Worm (Caenorhabditis elegans) whole organism, young adult: Measurements from ENCODE around the gene Y17G7B.3.

Experiments
- C06A6.2 ChIP-seq: fragments of 200-800 bp; sonication (Bioruptor generic); conservative IDR thresholded peaks from 2 replicates; pipeline ENCODE4 v1.3.6; 2022; ENCODE audit warnings: missing genetic modification characterization, missing compliant biosample characterization
- F37B4.10 ChIP-seq: fragments of 200-800 bp; sonication (Bioruptor generic); IDR thresholded peaks from 2 replicates; pipeline ENCODE4 v1.3.6; 2022; ENCODE audit warnings: missing genetic modification characterization, missing compliant biosample characterization
- F39B2.1 ChIP-seq: fragments of 200-800 bp; sonication (Bioruptor generic); IDR thresholded peaks from 2 replicates; pipeline ENCODE4 v1.3.6; 2022; ENCODE audit warnings: missing genetic modification reagents, missing genetic modification characterization, missing compliant biosample characterization
- F52B5.7 ChIP-seq: sonication (generic microtip); optimal IDR thresholded peaks from 2 replicates; lab custom pipeline; 2016; ENCODE audit warnings: mild to moderate bottlenecking, missing genetic modification characterization, missing compliant biosample characterization
- F55B11.4 ChIP-seq: sonication (generic microtip); optimal IDR thresholded peaks from 2 replicates; lab custom pipeline; 2016; ENCODE audit warnings: missing compliant biosample characterization, missing genetic modification characterization, borderline replicate concordance; ENCODE audit not compliant: insufficient read depth
- F57A8.1 ChIP-seq: fragments of 200-800 bp; sonication (Bioruptor generic); optimal IDR thresholded peaks from 2 replicates; lab custom pipeline; 2018; ENCODE audit warnings: mild to moderate bottlenecking, missing genetic modification characterization, moderate library complexity, missing compliant biosample characterization
- F57C9.4 ChIP-seq: sonication (generic microtip); optimal IDR thresholded peaks from 2 replicates; lab custom pipeline; 2017; ENCODE audit warnings: mild to moderate bottlenecking, missing genetic modification characterization, missing compliant biosample characterization
- Y56A3A.18 ChIP-seq: fragments of 200-800 bp; sonication (Bioruptor generic); IDR thresholded peaks from 2 replicates; pipeline ENCODE4 v1.3.6; 2022; ENCODE audit warnings: missing genetic modification reagents, missing genetic modification characterization, missing compliant biosample characterization
- Y95B8A.8 ChIP-seq: fragments of 200-800 bp; sonication (Bioruptor generic); IDR thresholded peaks from 2 replicates; pipeline ENCODE4 v1.3.6; 2022; ENCODE audit warnings: missing genetic modification reagents, missing genetic modification characterization, missing compliant biosample characterization
- ZK185.1 ChIP-seq: sonication (generic microtip); optimal IDR thresholded peaks from 2 replicates; lab custom pipeline; 2016; ENCODE audit warnings: mild to moderate bottlenecking, missing genetic modification characterization, missing compliant biosample characterization; ENCODE audit not compliant: poor library complexity, severe bottlenecking
- akir-1 ChIP-seq: fragments of 200-800 bp; sonication (Bioruptor generic); optimal IDR thresholded peaks from 2 replicates; lab custom pipeline; 2018; ENCODE audit warnings: mild to moderate bottlenecking, missing genetic modification characterization, moderate library complexity, missing compliant biosample characterization
- aptf-2 ChIP-seq: fragments of 200-800 bp; sonication (Bioruptor generic); conservative IDR thresholded peaks from 2 replicates; pipeline ENCODE4 v1.3.6; 2022; ENCODE audit warnings: missing genetic modification reagents, missing genetic modification characterization, missing compliant biosample characterization
- aptf-3 ChIP-seq: fragments of 200-800 bp; sonication (Bioruptor generic); IDR thresholded peaks from 2 replicates; pipeline ENCODE4 v1.3.6; 2022; ENCODE audit warnings: missing genetic modification characterization, missing compliant biosample characterization
- atf-7 ChIP-seq: sonication (generic microtip); optimal IDR thresholded peaks from 2 replicates; lab custom pipeline; 2017; ENCODE audit warnings: mild to moderate bottlenecking, missing genetic modification characterization, missing compliant biosample characterization
- attf-3 ChIP-seq: fragments of 200-800 bp; sonication (Bioruptor generic); conservative IDR thresholded peaks from 2 replicates; pipeline ENCODE4 v1.3.6; 2022; ENCODE audit warnings: missing genetic modification reagents, missing genetic modification characterization, missing compliant biosample characterization
- attf-5 ChIP-seq: fragments of 200-800 bp; sonication (Bioruptor generic); optimal IDR thresholded peaks from 2 replicates; lab custom pipeline; 2018; ENCODE audit warnings: mild to moderate bottlenecking, missing genetic modification characterization, missing compliant biosample characterization
- cebp-1 ChIP-seq, 2 experiments: fragments of 200-800 bp in 1 of 2; sonication (Bioruptor generic) in 1 of 2; sonication (generic microtip) in 1 of 2; IDR thresholded peaks in 1 of 2; optimal IDR thresholded peaks in 1 of 2; 2 replicates each; pipeline versions ENCODE4 v1.3.6 to Lab custom; 2017 to 2022; ENCODE audit warnings: missing compliant biosample characterization in 2 of 2, missing genetic modification characterization in 2 of 2, mild to moderate bottlenecking in 1 of 2, missing genetic modification reagents in 1 of 2, moderate library complexity in 1 of 2
- cebp-2 ChIP-seq: fragments of 200-800 bp; sonication (Bioruptor generic); IDR thresholded peaks from 2 replicates; pipeline ENCODE4 v1.3.6; 2022; ENCODE audit warnings: missing genetic modification characterization, missing compliant biosample characterization
- ceh-91 ChIP-seq: fragments of 200-800 bp; sonication (Bioruptor generic); IDR thresholded peaks from 2 replicates; pipeline ENCODE4 v1.3.6; 2022; ENCODE audit warnings: missing genetic modification reagents, missing genetic modification characterization, missing compliant biosample characterization
- dox-1 ChIP-seq: fragments of 200-800 bp; sonication (Bioruptor generic); IDR thresholded peaks from 2 replicates; pipeline ENCODE4 v1.3.6; 2022; ENCODE audit warnings: missing genetic modification reagents, missing genetic modification characterization, missing compliant biosample characterization
- dpff-1 ChIP-seq: sonication (generic microtip); optimal IDR thresholded peaks from 2 replicates; lab custom pipeline; 2017; ENCODE audit warnings: mild to moderate bottlenecking, missing genetic modification characterization, missing compliant biosample characterization
- dpl-1 ChIP-seq: fragments of 150-350 bp; optimal IDR thresholded peaks from 2 replicates; lab custom pipeline; 2014; ENCODE audit warnings: missing biosample characterization, missing genetic modification reagents, missing genetic modification characterization
- efl-1 ChIP-seq: fragments of 150-350 bp; optimal IDR thresholded peaks from 2 replicates; lab custom pipeline; 2014; ENCODE audit warnings: missing biosample characterization, missing genetic modification reagents, missing genetic modification characterization
- fkh-3 ChIP-seq: sonication (generic microtip); optimal IDR thresholded peaks from 2 replicates; lab custom pipeline; 2016; ENCODE audit warnings: mild to moderate bottlenecking, missing genetic modification characterization, missing compliant biosample characterization
- gei-17 ChIP-seq: fragments of 200-800 bp; sonication (Bioruptor generic); optimal IDR thresholded peaks from 2 replicates; lab custom pipeline; 2018; ENCODE audit warnings: mild to moderate bottlenecking, missing genetic modification characterization, missing compliant biosample characterization
- hlh-12 ChIP-seq: sonication (generic microtip); optimal IDR thresholded peaks from 2 replicates; lab custom pipeline; 2016; ENCODE audit warnings: missing genetic modification characterization, missing compliant biosample characterization
- hlh-26 ChIP-seq: fragments of 200-800 bp; sonication (Bioruptor generic); conservative IDR thresholded peaks from 2 replicates; pipeline ENCODE4 v1.3.6; 2022; ENCODE audit warnings: missing genetic modification reagents, missing genetic modification characterization, missing compliant biosample characterization
- lag-1 ChIP-seq: fragments of 200-800 bp; sonication (Bioruptor generic); IDR thresholded peaks from 2 replicates; pipeline ENCODE4 v1.3.6; 2022; ENCODE audit warnings: missing genetic modification reagents, missing genetic modification characterization, missing compliant biosample characterization
- lin-35 ChIP-seq, 3 experiments: fragments of 150-350 bp in 2 of 3; sonication (generic microtip) in 1 of 3; optimal IDR thresholded peaks; 2 replicates each; lab custom pipeline; 2014 to 2018; ENCODE audit warnings: missing biosample characterization in 3 of 3, missing genetic modification characterization in 3 of 3, missing genetic modification reagents in 3 of 3
- lin-40 ChIP-seq: sonication (generic microtip); optimal IDR thresholded peaks from 2 replicates; lab custom pipeline; 2016; ENCODE audit warnings: missing genetic modification characterization, mild to moderate bottlenecking, missing compliant biosample characterization, missing genotype, missing genetic modification reagents
- lin-54 ChIP-seq: fragments of 200-800 bp; sonication (Bioruptor generic); optimal IDR thresholded peaks from 2 replicates; lab custom pipeline; 2018; ENCODE audit warnings: mild to moderate bottlenecking, missing genetic modification characterization, missing compliant biosample characterization
- lir-1 ChIP-seq: fragments of 200-800 bp; sonication (Bioruptor generic); conservative IDR thresholded peaks from 2 replicates; pipeline ENCODE4 v1.3.6; 2022; ENCODE audit warnings: missing genetic modification reagents, missing genetic modification characterization, missing compliant biosample characterization
- madf-10 ChIP-seq: sonication (generic microtip); optimal IDR thresholded peaks from 2 replicates; lab custom pipeline; 2016; ENCODE audit warnings: mild to moderate bottlenecking, missing genetic modification characterization, missing compliant biosample characterization
- madf-6 ChIP-seq: fragments of 200-800 bp; sonication (Bioruptor generic); IDR thresholded peaks from 2 replicates; pipeline ENCODE4 v1.3.6; 2022; ENCODE audit warnings: missing genetic modification reagents, missing genetic modification characterization, missing compliant biosample characterization
- mcd-1 ChIP-seq: fragments of 200-800 bp; sonication (Bioruptor generic); IDR thresholded peaks from 2 replicates; pipeline ENCODE4 v1.3.6; 2022; ENCODE audit warnings: missing genetic modification reagents, missing genetic modification characterization, missing compliant biosample characterization
- mxl-1 ChIP-seq: sonication (generic microtip); optimal IDR thresholded peaks from 2 replicates; lab custom pipeline; 2016; ENCODE audit warnings: missing genetic modification characterization, missing compliant biosample characterization
- nhr-179 ChIP-seq: sonication (generic microtip); optimal IDR thresholded peaks from 2 replicates; lab custom pipeline; 2016; ENCODE audit warnings: mild to moderate bottlenecking, missing genetic modification characterization, missing compliant biosample characterization
- nhr-90 ChIP-seq: sonication (generic microtip); optimal IDR thresholded peaks from 2 replicates; lab custom pipeline; 2016; ENCODE audit warnings: missing genotype, mild to moderate bottlenecking, missing genetic modification characterization, missing compliant biosample characterization
- rpc-1 ChIP-seq, 2 experiments: fragments of 150-350 bp in 1 of 2; sonication (generic microtip) in 1 of 2; optimal IDR thresholded peaks; 2 replicates each; lab custom pipeline; 2014 to 2018; ENCODE audit warnings: missing biosample characterization in 1 of 2, missing genetic modification characterization in 1 of 2, missing genetic modification reagents in 1 of 2, missing genotype in 1 of 2
- sea-2 ChIP-seq: fragments of 200-800 bp; sonication (Bioruptor generic); IDR thresholded peaks from 2 replicates; pipeline ENCODE4 v1.3.6; 2022; ENCODE audit warnings: missing genetic modification characterization, missing compliant biosample characterization
- snpc-3.4 ChIP-seq: sonication (generic microtip); optimal IDR thresholded peaks from 2 replicates; lab custom pipeline; 2017; ENCODE audit warnings: missing genetic modification characterization, mild to moderate bottlenecking, missing compliant biosample characterization, antibody characterized with exemption, moderate library complexity, missing genotype, missing genetic modification reagents
- snpc-4 ChIP-seq, 5 experiments: fragments of 150-350 bp in 1 of 5; sonication (generic microtip) in 4 of 5; optimal IDR thresholded peaks; 2 replicates each; lab custom pipeline; 2014 to 2018; ENCODE audit warnings: missing genetic modification characterization in 5 of 5, missing biosample characterization in 3 of 5, antibody characterized with exemption in 2 of 5, mild to moderate bottlenecking in 2 of 5, missing compliant biosample characterization in 2 of 5, missing genotype in 2 of 5, moderate library complexity in 2 of 5, missing genetic modification reagents in 1 of 5
- xnd-1 ChIP-seq: sonication (generic microtip); optimal IDR thresholded peaks from 2 replicates; lab custom pipeline; 2016; ENCODE audit warnings: missing genotype, missing genetic modification reagents, missing genetic modification characterization, missing compliant biosample characterization
- zim-3 ChIP-seq: sonication (generic microtip); optimal IDR thresholded peaks from 2 replicates; lab custom pipeline; 2017; ENCODE audit warnings: mild to moderate bottlenecking, missing genetic modification characterization, moderate library complexity, missing compliant biosample characterization

Y17G7B.3 gene

DNA sequence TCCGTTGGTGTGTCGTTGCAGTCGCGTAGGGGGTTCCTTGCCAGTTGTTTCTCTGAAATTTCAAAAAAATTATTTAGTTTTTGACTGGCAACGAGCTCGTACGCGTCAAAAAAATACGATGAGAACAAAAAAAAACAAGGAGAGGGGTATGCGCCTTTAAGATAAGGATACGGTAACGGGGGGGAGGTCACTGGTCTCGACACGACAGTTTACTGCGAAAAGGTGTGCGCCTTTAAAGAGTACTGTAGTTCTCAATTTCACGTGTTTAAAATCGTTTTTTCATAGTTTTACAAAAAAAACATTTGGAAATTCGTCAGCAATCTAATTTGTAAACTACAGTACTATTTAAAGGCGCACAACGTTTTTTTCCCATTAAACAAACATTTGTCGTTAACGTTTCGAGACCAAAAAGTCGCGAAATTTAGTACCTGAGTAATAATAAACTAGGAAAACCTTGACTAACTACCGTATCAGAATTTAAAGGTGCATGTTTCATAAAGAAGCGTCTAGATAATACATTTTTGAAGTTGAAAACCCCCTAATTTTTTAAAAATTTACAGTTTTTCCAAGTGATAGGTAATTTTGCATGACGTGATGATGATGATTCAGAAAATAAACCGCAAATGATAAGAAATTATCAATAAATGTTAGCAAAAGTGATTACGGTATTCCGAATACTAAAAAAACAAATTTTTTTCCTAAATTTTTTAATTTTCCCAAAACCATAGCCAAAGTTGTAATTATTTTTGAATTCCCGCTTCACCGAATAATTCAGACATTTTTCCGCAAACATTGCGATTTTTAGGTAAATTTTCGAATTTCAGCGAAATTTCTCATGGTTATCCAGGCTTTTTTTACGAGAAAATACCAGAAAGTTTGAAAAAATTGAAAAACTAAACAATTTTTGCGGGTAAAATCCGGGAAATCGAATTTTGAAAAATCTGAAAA lies 14.5 kb upstream of the Y17G7B.3 start (continued):
- TF ChIP-seq attf-5 (GFP tag; lab: Kevin White, UChicago) (no peak), madf-10 (tag; lab: Kevin White, UChicago) (no peak), rpc-1 (optimal IDR thresholded peaks at IDR 0.05; lab: Kevin White, UChicago) (no peak), rpc-1 (tag; optimal IDR thresholded peaks at IDR 0.05; lab: Kevin White, UChicago) (no peak), dpl-1 (peak; percentile 8), zim-3 (peak; percentile 75), hlh-12 (tag; lab: Kevin White, UChicago) (no peak), hlh-26 (GFP tag; lab: Robert Waterston, UW) (no peak), lin-35 (GFP tag; optimal IDR thresholded peaks at IDR 0.05; lab: Kevin White, UChicago) (peak in 1 of 3 experiments; percentile 22), cebp-2 (GFP tag; lab: Robert Waterston, UW) (peak; percentile 85; the same call in 1 of the 2 replicates), lag-1 (GFP tag; lab: Robert Waterston, UW) (no peak), nhr-179 (tag; lab: Kevin White, UChicago) (no peak), Y95B8A.8 (no peak), ZK185.1 (tag; lab: Kevin White, UChicago) (peak; percentile 43), lin-40 (tag; lab: Kevin White, UChicago) (peak; percentile 47), ceh-91 (GFP tag; lab: Robert Waterston, UW) (peak; percentile 59), sea-2 (GFP tag; lab: Robert Waterston, UW) (no peak), F39B2.1 (no peak), F57C9.4 (tag; lab: Kevin White, UChicago) (no peak), aptf-3 (0 out of 2 replicates have a peak, but pooled peaks have one; percentile 55), lin-54 (GFP tag; lab: Kevin White, UChicago) (peak; percentile 50), F57A8.1 (GFP tag; lab: Kevin White, UChicago) (no peak), dox-1 (GFP tag; lab: Robert Waterston, UW) (peak; percentile 35; the same call in 1 of the 2 replicates), atf-7 (tag; lab: Kevin White, UChicago) (peak; percentile 84), F37B4.10 (GFP tag; lab: Robert Waterston, UW) (0 out of 2 replicates have a peak, but pooled peaks have one; percentile 58), F52B5.7 (tag; lab: Kevin White, UChicago) (peak; percentile 12), fkh-3 (peak; percentile 34), snpc-3.4 (tag; lab: Kevin White, UChicago) (peak; percentile 33), aptf-2 (GFP tag; lab: Robert Waterston, UW) (0 out of 2 replicates have a peak, but pooled peaks have one; percentile 19), mcd-1 (GFP tag; lab: Robert Waterston, UW) (0 out of 2 replicates have a peak, but pooled peaks have one; percentile 24), madf-6 (GFP tag; lab: Robert Waterston, UW) (peak; percentile 93), cebp-1 (GFP tag; IDR thresholded peaks at IDR 0.05; lab: Robert Waterston, UW) (no peak), cebp-1 (tag; optimal IDR thresholded peaks at IDR 0.05; lab: Kevin White, UChicago) (peak; percentile 74), F55B11.4 (tag; lab: Kevin White, UChicago) (no peak), lir-1 (no peak; the same call in 1 of the 2 replicates), mxl-1 (tag; lab: Kevin White, UChicago) (no peak), gei-17 (GFP tag; lab: Kevin White, UChicago) (peak; percentile 46), snpc-4 (GFP tag; optimal IDR thresholded peaks at IDR 0.05; lab: Kevin White, UChicago) (no peak), snpc-4 (tag; optimal IDR thresholded peaks at IDR 0.05; lab: Kevin White, UChicago) (peak in 1 of 4 experiments; percentile 30), akir-1 (GFP tag; lab: Kevin White, UChicago) (no peak), C06A6.2 (GFP tag; lab: Robert Waterston, UW) (no peak), dpff-1 (tag; lab: Kevin White, UChicago) (peak; percentile 70), xnd-1 (tag; lab: Kevin White, UChicago) (peak; percentile 65), Y56A3A.18 (GFP tag; lab: Robert Waterston, UW) (peak; percentile 47; the same call in 1 of the 2 replicates), attf-3 (GFP tag; lab: Robert Waterston, UW) (0 out of 2 replicates have a peak, but pooled peaks have one; percentile 28), nhr-90 (tag; lab: Kevin White, UChicago) (no peak), efl-1 (GFP tag; lab: Kevin White, UChicago) (peak; percentile 33)
